Worm (Caenorhabditis elegans) whole organism, young adult: ENCODE data around the gene ric-8.

Experiments
- F49E8.2 ChIP-seq: sonication (generic microtip); optimal IDR thresholded peaks from 3 replicates; lab custom pipeline; 2017; ENCODE audit warnings: missing genetic modification characterization, mild to moderate bottlenecking, missing compliant biosample characterization, antibody characterized with exemption, moderate library complexity; ENCODE audit not compliant: insufficient read depth
- ama-1 ChIP-seq, 3 experiments: fragments of 150-350 bp in 1 of 3; sonication (generic microtip) in 2 of 3; optimal IDR thresholded peaks; 2 replicates each; lab custom pipeline; 2014 to 2018; ENCODE audit warnings: missing biosample characterization in 2 of 3, missing genetic modification characterization in 2 of 3, missing genetic modification reagents in 2 of 3
- ceh-27 ChIP-seq: fragments of 200-800 bp; sonication (Bioruptor generic); optimal IDR thresholded peaks from 2 replicates; lab custom pipeline; 2018; ENCODE audit warnings: mild to moderate bottlenecking, missing genetic modification characterization, moderate library complexity, missing compliant biosample characterization
- egrh-3 ChIP-seq: fragments of 200-800 bp; sonication (Bioruptor generic); IDR thresholded peaks from 2 replicates; pipeline ENCODE4 v1.3.6; 2022; ENCODE audit warnings: missing genetic modification reagents, missing genetic modification characterization, missing compliant biosample characterization
- hrde-1 ChIP-seq: sonication (generic microtip); optimal IDR thresholded peaks from 2 replicates; lab custom pipeline; 2016; ENCODE audit warnings: missing genetic modification characterization, mild to moderate bottlenecking, missing compliant biosample characterization, moderate library complexity, missing genotype, missing genetic modification reagents, borderline replicate concordance
- let-607 ChIP-seq, 2 experiments: fragments of 200-800 bp in 1 of 2; sonication (Bioruptor generic) in 1 of 2; sonication (generic microtip) in 1 of 2; optimal IDR thresholded peaks; 2 replicates each; lab custom pipeline; 2016 to 2018; ENCODE audit warnings: mild to moderate bottlenecking in 2 of 2, missing compliant biosample characterization in 2 of 2, missing genetic modification characterization in 2 of 2, moderate library complexity in 2 of 2, missing genotype in 1 of 2
- lir-1 ChIP-seq: fragments of 200-800 bp; sonication (Bioruptor generic); conservative IDR thresholded peaks from 2 replicates; pipeline ENCODE4 v1.3.6; 2022; ENCODE audit warnings: missing genetic modification reagents, missing genetic modification characterization, missing compliant biosample characterization
- lsl-1 ChIP-seq: fragments of 200-800 bp; sonication (Bioruptor generic); optimal IDR thresholded peaks from 2 replicates; lab custom pipeline; 2018; ENCODE audit warnings: mild to moderate bottlenecking, missing genetic modification characterization, moderate library complexity, missing compliant biosample characterization
- pha-4 ChIP-seq: fragments of 150-350 bp; sonication (generic microtip); optimal IDR thresholded peaks from 2 replicates; lab custom pipeline; 2014; ENCODE audit warnings: missing biosample characterization, missing genetic modification reagents, missing genetic modification characterization
- snpc-4 ChIP-seq, 5 experiments: fragments of 150-350 bp in 1 of 5; sonication (generic microtip) in 4 of 5; optimal IDR thresholded peaks; 2 replicates each; lab custom pipeline; 2014 to 2018; ENCODE audit warnings: missing genetic modification characterization in 5 of 5, missing biosample characterization in 3 of 5, antibody characterized with exemption in 2 of 5, mild to moderate bottlenecking in 2 of 5, missing compliant biosample characterization in 2 of 5, missing genotype in 2 of 5, moderate library complexity in 2 of 5, missing genetic modification reagents in 1 of 5
- unc-130 ChIP-seq: sonication (generic microtip); optimal IDR thresholded peaks from 2 replicates; lab custom pipeline; 2016; ENCODE audit warnings: missing genetic modification reagents, missing genetic modification characterization, missing compliant biosample characterization

- TF ChIP-seq unc-130 (no peak), lir-1 (no peak), lsl-1 (GFP tag; lab: Kevin White, UChicago) (no peak), hrde-1 (no peak), F49E8.2 (tag; lab: Kevin White, UChicago) (no peak), egrh-3 (GFP tag; lab: Robert Waterston, UW) (no peak), let-607 (tag; optimal IDR thresholded peaks at IDR 0.05; lab: Kevin White, UChicago) (no peak), pha-4 (tag; lab: Kevin White, UChicago) (no peak), ama-1 (optimal IDR thresholded peaks at IDR 0.05; lab: Kevin White, UChicago) (no peak), ama-1 (GFP tag; optimal IDR thresholded peaks at IDR 0.05; lab: Kevin White, UChicago) (no peak), ceh-27 (GFP tag; lab: Kevin White, UChicago) (no peak), snpc-4 (GFP tag; optimal IDR thresholded peaks at IDR 0.05; lab: Kevin White, UChicago) (no peak), snpc-4 (tag; optimal IDR thresholded peaks at IDR 0.05; lab: Kevin White, UChicago) (no peak)
Measured at ce11 chrIV:2666127-2666526, 23.4 kb downstream of the ric-8 start.
